Worm (Caenorhabditis elegans) whole organism, early embryonic: ENCODE results near the gene lpr-3.

ENCODE experiments used
- F13C5.2 ChIP-seq: sonication (generic microtip); optimal IDR thresholded peaks from 2 replicates; lab custom pipeline; 2017; ENCODE audit warnings: mild to moderate bottlenecking, missing genetic modification characterization, inconsistent platforms, missing compliant biosample characterization
- ama-1 ChIP-seq: fragments of 150-350 bp; optimal IDR thresholded peaks from 2 replicates; lab custom pipeline; 2014
- ceh-36 ChIP-seq: sonication (generic microtip); optimal IDR thresholded peaks from 2 replicates; lab custom pipeline; 2016; ENCODE audit warnings: missing genetic modification characterization, inconsistent platforms, missing compliant biosample characterization
- sea-1 ChIP-seq: fragments of 200-800 bp; sonication (Bioruptor generic); conservative IDR thresholded peaks from 2 replicates; pipeline ENCODE4 v1.3.6; 2022; ENCODE audit warnings: missing genetic modification characterization, missing compliant biosample characterization
- tbx-11 ChIP-seq: fragments of 200-800 bp; sonication (Bioruptor generic); IDR thresholded peaks from 2 replicates; pipeline ENCODE4 v1.3.6; 2022; ENCODE audit warnings: missing genetic modification characterization, missing compliant biosample characterization

ce11 chrX:11035563-11035962 is 21.6 kb upstream of the lpr-3 start:
- TF ChIP-seq ama-1, result no peak
- no peak for TF ChIP-seq tbx-11 (GFP tag; lab: Robert Waterston, UW)
- no peak for TF ChIP-seq sea-1 (GFP tag; lab: Robert Waterston, UW)
- TF ChIP-seq F13C5.2 (tag; lab: Kevin White, UChicago), result no peak
- TF ChIP-seq ceh-36 (tag; lab: Kevin White, UChicago), result no peak
